Fruit fly (Drosophila melanogaster) whole organism, adult: ENCODE measurements around the gene Polr2J.

Experiments
- CG7101 ChIP-seq: fragments of 200-800 bp; sonication (Bioruptor generic); optimal IDR thresholded peaks from 2 replicates; lab custom pipeline; 2018; ENCODE audit warnings: missing biosample characterization, mild to moderate bottlenecking, missing genetic modification characterization, moderate library complexity
- cic ChIP-seq: fragments of 200-800 bp; sonication (Bioruptor generic); optimal IDR thresholded peaks from 2 replicates; lab custom pipeline; 2017; ENCODE audit warnings: missing biosample characterization, mild to moderate bottlenecking, missing genetic modification characterization, moderate library complexity
- kay ChIP-seq: fragments of 200-800 bp; sonication (Bioruptor generic); peaks from one replicate; lab custom pipeline; 2016; ENCODE audit warnings: missing biosample characterization, missing genetic modification characterization, borderline replicate concordance
- ovo ChIP-seq: fragments of 200-800 bp; sonication (Bioruptor generic); optimal IDR thresholded peaks from 2 replicates; lab custom pipeline; 2016; ENCODE audit warnings: missing biosample characterization, missing genetic modification characterization

dm6 chr2L:17425005-17425404 lies 14.8 kb upstream of the Polr2J start:
- TF ChIP-seq CG7101 (tag; lab: Kevin White, UChicago) (no peak), cic (GFP tag; lab: Kevin White, UChicago) (no peak), ovo (GFP tag; lab: Kevin White, UChicago) (no peak), kay (GFP tag; lab: Kevin White, UChicago) (no peak)
